Fruit fly (Drosophila melanogaster): ENCODE measurements around the gene GluRIIA.

The GluRIIA gene

dm6 chr2L:5546518-5547287 is 8.2 kb upstream of the GluRIIA start, which contains the start of gene Oscillin (continued):
- TF ChIP-seq Ets97D (GFP tag; optimal IDR thresholded peaks at IDR 0.05) (no peak), Oli (tag; optimal IDR thresholded peaks at IDR 0.05) (peak; percentile 29), sob (GFP tag; IDR thresholded peaks at IDR 0.05) (peak; percentile 81), D19A (tag; optimal IDR thresholded peaks at IDR 0.05) (peak; percentile 96), amos (GFP tag; IDR thresholded peaks at IDR 0.05; ENCODE audit: partially characterized antibody) (peak; percentile 22; the same call in 1 of the 2 replicates), CG32772 (GFP tag; IDR thresholded peaks at IDR 0.05) (peak; percentile 82), Med (GFP tag) (peak; percentile 90), CG11695 (GFP tag; IDR thresholded peaks at IDR 0.05) (peak; percentile 90), Sry-β (GFP tag; optimal IDR thresholded peaks at IDR 0.05) (no peak), BtbVII (GFP tag; optimal IDR thresholded peaks at IDR 0.05) (peak; percentile 76), pita (GFP tag; optimal IDR thresholded peaks at IDR 0.05) (no peak), scrt (GFP tag; optimal IDR thresholded peaks at IDR 0.05) (peak; percentile 52), CG7786 (GFP tag; optimal IDR thresholded peaks at IDR 0.05) (no peak), vnd (GFP tag; IDR thresholded peaks at IDR 0.05; ENCODE audit: partially characterized antibody) (peak; percentile 51; the same call in 2 of the 3 replicates), ems (GFP tag; optimal IDR thresholded peaks at IDR 0.05) (peak; percentile 43), CG3847 (GFP tag; IDR thresholded peaks at IDR 0.05) (peak; percentile 43; the same call in 1 of the 2 replicates), jigr1 (GFP tag; IDR thresholded peaks at IDR 0.05) (0 out of 3 replicates have a peak, but pooled peaks have one; percentile 26), CG31365 (tag; optimal IDR thresholded peaks at IDR 0.05) (no peak), CG14014 (GFP tag; IDR thresholded peaks at IDR 0.05) (peak; percentile 91), Myb (GFP tag; optimal IDR thresholded peaks at IDR 0.05) (no peak), Bgb (GFP tag; IDR thresholded peaks at IDR 0.05; ENCODE audit: partially characterized antibody) (peak; percentile 64; the same call in 1 of the 2 replicates), z (GFP tag; IDR thresholded peaks at IDR 0.05) (peak; percentile 98), CG2678 (tag; optimal IDR thresholded peaks at IDR 0.05) (peak; percentile 92), gsb (GFP tag; IDR thresholded peaks at IDR 0.05) (peak; percentile 66), Oaz (GFP tag; IDR thresholded peaks at IDR 0.05) (no peak; the same call in none of the 2 replicates), CG10979 (tag; optimal IDR thresholded peaks at IDR 0.05) (peak; percentile 88), CG5953 (GFP tag; IDR thresholded peaks at IDR 0.05) (0 out of 2 replicates have a peak, but pooled peaks have one; percentile 28), so (GFP tag; IDR thresholded peaks at IDR 0.05) (peak; percentile 63; the same call in 1 of the 3 replicates), CG18619 (GFP tag; optimal IDR thresholded peaks at IDR 0.05) (peak; percentile 49), CG13775 (GFP tag; optimal IDR thresholded peaks at IDR 0.05) (peak; percentile 74), fd96Cb (tag; optimal IDR thresholded peaks at IDR 0.05) (peak; percentile 80), row (GFP tag; IDR thresholded peaks at IDR 0.05) (peak; percentile 44), pan (optimal IDR thresholded peaks at IDR 0.05) (no peak), pan (GFP tag; optimal IDR thresholded peaks at IDR 0.05 in 1 of 2, IDR thresholded peaks at IDR 0.05 in 1 of 2) (peak in 1 of 2 experiments; percentile 92), CG3163 (GFP tag; optimal IDR thresholded peaks at IDR 0.05) (no peak), CG6813 (GFP tag; optimal IDR thresholded peaks at IDR 0.05) (peak; percentile 57), Hsf (GFP tag; optimal IDR thresholded peaks at IDR 0.05) (peak; percentile 74), nmo (GFP tag; optimal IDR thresholded peaks at IDR 0.05) (peak; percentile 93), CG3065 (GFP tag; optimal IDR thresholded peaks at IDR 0.05) (peak; percentile 67), H2.0 (GFP tag; IDR thresholded peaks at IDR 0.05) (peak; percentile 84), Hand (GFP tag; optimal IDR thresholded peaks at IDR 0.05) (no peak), CG9797 (GFP tag; optimal IDR thresholded peaks at IDR 0.05) (no peak), CG11504 (tag; optimal IDR thresholded peaks at IDR 0.05) (peak; percentile 88), Pdp1 (GFP tag; optimal IDR thresholded peaks at IDR 0.05) (peak; percentile 17 to 91), CG15601 (tag; optimal IDR thresholded peaks at IDR 0.05) (peak; percentile 90), CG9609 (GFP tag; optimal IDR thresholded peaks at IDR 0.05) (no peak), CG10543 (GFP tag; optimal IDR thresholded peaks at IDR 0.05) (peak; percentile 47), cwo (GFP tag; optimal IDR thresholded peaks at IDR 0.05) (peak; percentile 82)
